Worm (Caenorhabditis elegans) whole organism, young adult: ENCODE data around the gene vps-52.

Source experiments
- T26A5.8 ChIP-seq: sonication (generic microtip); optimal IDR thresholded peaks from 2 replicates; lab custom pipeline; 2016; ENCODE audit warnings: missing genetic modification characterization, missing compliant biosample characterization
- cebp-1 ChIP-seq, 2 experiments: fragments of 200-800 bp in 1 of 2; sonication (Bioruptor generic) in 1 of 2; sonication (generic microtip) in 1 of 2; IDR thresholded peaks in 1 of 2; optimal IDR thresholded peaks in 1 of 2; 2 replicates each; pipeline versions ENCODE4 v1.3.6 to Lab custom; 2017 to 2022; ENCODE audit warnings: missing compliant biosample characterization in 2 of 2, missing genetic modification characterization in 2 of 2, mild to moderate bottlenecking in 1 of 2, missing genetic modification reagents in 1 of 2, moderate library complexity in 1 of 2
- ceh-40 ChIP-seq: fragments of 200-800 bp; sonication (Bioruptor generic); IDR thresholded peaks from 2 replicates; pipeline ENCODE4 v1.3.6; 2022; ENCODE audit warnings: missing genetic modification characterization, missing compliant biosample characterization
- ceh-91 ChIP-seq: fragments of 200-800 bp; sonication (Bioruptor generic); IDR thresholded peaks from 2 replicates; pipeline ENCODE4 v1.3.6; 2022; ENCODE audit warnings: missing genetic modification reagents, missing genetic modification characterization, missing compliant biosample characterization
- ets-4 ChIP-seq: fragments of 200-800 bp; sonication (Bioruptor generic); optimal IDR thresholded peaks from 2 replicates; lab custom pipeline; 2018; ENCODE audit warnings: mild to moderate bottlenecking, missing genetic modification characterization, missing compliant biosample characterization

- no peak for TF ChIP-seq cebp-1 (GFP tag; IDR thresholded peaks at IDR 0.05; lab: Robert Waterston, UW)
- no peak for TF ChIP-seq cebp-1 (tag; optimal IDR thresholded peaks at IDR 0.05; lab: Kevin White, UChicago)
- TF ChIP-seq ets-4 (GFP tag; lab: Kevin White, UChicago): no peak
- no peak for TF ChIP-seq ceh-40
- no peak for TF ChIP-seq ceh-91 (GFP tag; lab: Robert Waterston, UW)
- no peak for TF ChIP-seq T26A5.8 (tag; lab: Kevin White, UChicago)
These were observed 1.7 kb upstream of the vps-52 start for ce11 chrX:7563425-7563824.
